Worm (Caenorhabditis elegans): ENCODE results near the gene fem-3.

fem-3 gene

DNA sequence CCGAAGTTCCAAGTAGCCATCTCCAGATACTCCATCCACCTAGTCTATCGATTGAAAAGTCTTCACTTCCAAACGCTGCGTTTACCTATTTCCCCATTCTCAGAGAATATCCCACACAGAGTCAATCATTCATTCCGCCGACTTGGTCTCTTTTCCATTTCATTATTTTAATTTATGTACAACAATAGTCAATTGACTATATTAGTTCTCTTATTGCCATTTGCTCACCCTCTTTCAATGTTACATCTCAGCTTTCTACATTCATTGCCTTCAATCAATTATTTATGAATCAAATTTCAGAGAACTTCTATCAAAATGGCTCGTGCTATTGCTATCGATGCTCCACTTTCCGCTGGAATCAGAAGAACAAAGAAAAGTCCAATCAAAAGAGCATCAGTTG lies 3.9 kb downstream of the fem-3 start, which contains the start of gene aly-1:
Gene aly-1 (plus strand): TSS at position 301 of the 400 bp plus-strand sequence.
- TF ChIP-seq T22C8.4 (GFP tag; IDR thresholded peaks at IDR 0.05) (no peak), ztf-23 (GFP tag; IDR thresholded peaks at IDR 0.05) (no peak), med-1 (GFP tag; optimal IDR thresholded peaks at IDR 0.05; ENCODE audit: insufficient read depth) (no peak)

DNA sequence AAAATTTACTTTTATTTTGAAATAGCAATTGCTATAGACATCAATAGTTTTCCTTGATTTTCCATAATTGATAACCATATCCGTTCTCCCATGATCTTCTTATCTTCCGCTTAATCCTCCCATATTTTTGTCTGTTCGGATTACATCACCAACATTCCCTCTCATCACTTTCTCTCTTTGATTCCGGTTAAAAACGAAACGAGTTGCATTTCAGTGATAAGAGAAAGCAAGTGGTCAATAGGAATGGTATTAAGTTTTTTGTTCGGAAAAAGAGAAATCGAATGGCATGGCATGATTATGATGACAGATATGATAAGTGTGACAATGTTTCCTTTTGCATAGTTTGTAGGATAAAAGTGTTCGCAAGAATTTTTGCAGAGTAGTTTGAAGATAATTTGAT lies 7.3 kb downstream of the fem-3 start:
- no peak for TF ChIP-seq klf-2 (GFP tag; conservative IDR thresholded peaks at IDR 0.05)
- no peak for TF ChIP-seq tab-1 (GFP tag; IDR thresholded peaks at IDR 0.05)
- TF ChIP-seq ztf-29 (GFP tag; IDR thresholded peaks at IDR 0.05): no peak
- TF ChIP-seq med-1 (GFP tag; optimal IDR thresholded peaks at IDR 0.05; ENCODE audit: insufficient read depth): no peak
- TF ChIP-seq ztf-23 (GFP tag; IDR thresholded peaks at IDR 0.05): no peak
- TF ChIP-seq T22C8.4 (GFP tag; IDR thresholded peaks at IDR 0.05): no peak
- TF ChIP-seq cog-1 (tag; optimal IDR thresholded peaks at IDR 0.05): no peak
- no peak for TF ChIP-seq flt-1 (GFP tag; IDR thresholded peaks at IDR 0.05)
- TF ChIP-seq ref-1 (GFP tag; conservative IDR thresholded peaks at IDR 0.05): no peak

DNA sequence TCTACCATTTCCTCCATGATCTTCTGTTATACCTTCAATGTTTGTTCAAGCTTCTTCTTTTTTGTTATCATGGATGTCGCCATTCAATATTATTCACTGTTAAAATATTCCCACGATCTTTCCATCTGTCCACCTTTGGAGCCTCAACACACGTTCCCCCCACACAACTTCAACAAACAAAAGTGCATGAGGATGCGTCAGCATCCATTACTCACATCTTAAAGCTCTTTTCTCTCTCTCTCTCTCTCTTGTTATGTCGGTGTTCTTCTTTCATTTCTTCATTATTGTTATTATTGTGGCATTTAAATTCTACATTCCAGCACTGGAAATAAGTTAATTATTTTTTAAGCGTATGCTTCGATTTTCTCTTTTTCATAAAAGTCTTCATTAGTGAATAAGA lies 9.3 kb downstream of the fem-3 start:
- TF ChIP-seq ztf-29 (GFP tag; IDR thresholded peaks at IDR 0.05): no peak

DNA sequence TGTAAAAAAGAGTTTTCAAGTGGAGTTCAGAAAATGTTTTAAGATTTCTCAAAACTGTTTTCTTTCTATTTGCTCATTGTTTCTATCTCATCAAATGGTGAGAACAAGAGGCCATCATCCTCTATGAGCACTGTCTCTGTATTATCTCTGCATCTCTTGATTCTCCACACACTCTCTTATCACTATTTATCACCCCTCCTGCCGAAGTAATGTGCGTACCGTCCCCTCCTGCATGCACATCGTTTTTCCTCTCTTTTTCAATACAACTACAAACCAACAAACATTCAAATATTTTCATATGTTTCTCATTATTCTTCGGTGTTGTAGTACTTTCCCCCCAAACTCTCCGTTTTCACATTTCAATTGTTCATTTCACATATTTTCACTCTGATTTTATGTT lies 11.7 kb downstream of the fem-3 start:
- TF ChIP-seq med-1 (GFP tag; optimal IDR thresholded peaks at IDR 0.05; ENCODE audit: insufficient read depth) (no peak), ztf-29 (GFP tag; IDR thresholded peaks at IDR 0.05) (no peak), tab-1 (GFP tag; IDR thresholded peaks at IDR 0.05) (no peak), klf-2 (GFP tag; conservative IDR thresholded peaks at IDR 0.05) (no peak), ztf-23 (GFP tag; IDR thresholded peaks at IDR 0.05) (no peak), flt-1 (GFP tag; IDR thresholded peaks at IDR 0.05) (no peak), cog-1 (tag; optimal IDR thresholded peaks at IDR 0.05) (no peak), ref-1 (GFP tag; conservative IDR thresholded peaks at IDR 0.05) (no peak), T22C8.4 (GFP tag; IDR thresholded peaks at IDR 0.05) (no peak)

- no peak for TF ChIP-seq med-1 (GFP tag; optimal IDR thresholded peaks at IDR 0.05; ENCODE audit: insufficient read depth)
- no peak for TF ChIP-seq ztf-29 (GFP tag; IDR thresholded peaks at IDR 0.05)
- no peak for TF ChIP-seq T22C8.4 (GFP tag; IDR thresholded peaks at IDR 0.05)
- TF ChIP-seq cog-1 (tag; optimal IDR thresholded peaks at IDR 0.05): no peak
- no peak for TF ChIP-seq flt-1 (GFP tag; IDR thresholded peaks at IDR 0.05)
- no peak for TF ChIP-seq ref-1 (GFP tag; conservative IDR thresholded peaks at IDR 0.05)
- TF ChIP-seq klf-2 (GFP tag; conservative IDR thresholded peaks at IDR 0.05): no peak
- no peak for TF ChIP-seq tab-1 (GFP tag; IDR thresholded peaks at IDR 0.05)
Measured at ce11 chrIV:9117700-9118099, 12.9 kb downstream of the fem-3 start.

DNA sequence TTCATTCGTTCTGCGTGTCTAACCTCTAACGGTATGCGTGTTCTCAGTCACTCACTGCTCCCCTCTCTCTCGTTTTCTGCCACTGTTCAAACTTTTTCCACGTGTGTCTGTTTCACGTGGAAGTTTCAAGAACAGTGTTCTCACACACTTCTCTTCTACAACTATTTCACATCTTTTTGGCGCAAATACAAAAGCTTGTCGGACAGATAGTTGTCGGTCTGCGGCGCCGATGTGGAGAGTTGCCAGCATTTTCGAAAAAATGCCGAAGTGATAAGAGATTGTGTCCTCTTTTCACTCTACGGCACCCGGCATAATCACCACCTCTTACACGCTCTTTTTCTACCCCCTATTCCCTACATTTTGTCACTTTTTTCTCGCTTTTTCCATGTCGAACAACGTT lies 13.6 kb downstream of the fem-3 start:
- no peak for TF ChIP-seq T22C8.4 (GFP tag; IDR thresholded peaks at IDR 0.05)
- TF ChIP-seq flt-1 (GFP tag; IDR thresholded peaks at IDR 0.05): no peak

ce11 chrIV:9118792-9119191 lies 14.0 kb downstream of the fem-3 start, which contains the start of gene nrfl-1:
Gene nrfl-1 (plus strand): TSS chrIV:9119092.
- TF ChIP-seq klf-2 (GFP tag; conservative IDR thresholded peaks at IDR 0.05): no peak
- TF ChIP-seq flt-1 (GFP tag; IDR thresholded peaks at IDR 0.05): no peak
- TF ChIP-seq med-1 (GFP tag; optimal IDR thresholded peaks at IDR 0.05; ENCODE audit: insufficient read depth): no peak
- TF ChIP-seq ztf-29 (GFP tag; IDR thresholded peaks at IDR 0.05): no peak
- no peak for TF ChIP-seq cog-1 (tag; optimal IDR thresholded peaks at IDR 0.05)
- TF ChIP-seq tab-1 (GFP tag; IDR thresholded peaks at IDR 0.05): no peak
- TF ChIP-seq ztf-23 (GFP tag; IDR thresholded peaks at IDR 0.05): no peak

DNA sequence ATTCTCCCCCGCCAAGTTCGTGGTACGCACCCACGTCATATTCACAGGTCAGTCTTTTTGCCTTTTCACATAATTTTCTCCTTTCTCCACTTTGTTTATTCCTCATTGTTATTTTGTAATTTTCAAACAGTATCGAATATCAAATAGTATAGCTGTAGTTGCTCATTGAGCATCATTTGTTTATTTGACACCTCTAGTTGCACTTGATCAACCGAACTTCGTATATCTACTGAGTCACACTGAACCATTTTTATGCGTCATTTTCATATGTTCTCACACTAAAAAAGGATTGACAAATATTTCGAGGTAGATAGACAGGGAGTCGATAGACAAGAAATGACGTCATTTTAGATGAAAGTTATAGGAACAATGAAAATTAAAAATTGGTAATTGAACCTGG lies 15.5 kb downstream of the fem-3 start:
- TF ChIP-seq flt-1 (GFP tag; IDR thresholded peaks at IDR 0.05) (no peak), ztf-23 (GFP tag; IDR thresholded peaks at IDR 0.05) (no peak), klf-2 (GFP tag; conservative IDR thresholded peaks at IDR 0.05) (no peak), T22C8.4 (GFP tag; IDR thresholded peaks at IDR 0.05) (no peak), tab-1 (GFP tag; IDR thresholded peaks at IDR 0.05) (no peak), cog-1 (tag; optimal IDR thresholded peaks at IDR 0.05) (no peak), ref-1 (GFP tag; conservative IDR thresholded peaks at IDR 0.05) (no peak), ztf-29 (GFP tag; IDR thresholded peaks at IDR 0.05) (no peak), med-1 (GFP tag; optimal IDR thresholded peaks at IDR 0.05; ENCODE audit: insufficient read depth) (no peak)

- TF ChIP-seq flt-1 (GFP tag; IDR thresholded peaks at IDR 0.05): no peak
- TF ChIP-seq T22C8.4 (GFP tag; IDR thresholded peaks at IDR 0.05): no peak
- TF ChIP-seq ref-1 (GFP tag; conservative IDR thresholded peaks at IDR 0.05): no peak
- TF ChIP-seq cog-1 (tag; optimal IDR thresholded peaks at IDR 0.05): no peak
- TF ChIP-seq klf-2 (GFP tag; conservative IDR thresholded peaks at IDR 0.05): no peak
Measured at ce11 chrIV:9121545-9121944, 16.8 kb downstream of the fem-3 start.

DNA sequence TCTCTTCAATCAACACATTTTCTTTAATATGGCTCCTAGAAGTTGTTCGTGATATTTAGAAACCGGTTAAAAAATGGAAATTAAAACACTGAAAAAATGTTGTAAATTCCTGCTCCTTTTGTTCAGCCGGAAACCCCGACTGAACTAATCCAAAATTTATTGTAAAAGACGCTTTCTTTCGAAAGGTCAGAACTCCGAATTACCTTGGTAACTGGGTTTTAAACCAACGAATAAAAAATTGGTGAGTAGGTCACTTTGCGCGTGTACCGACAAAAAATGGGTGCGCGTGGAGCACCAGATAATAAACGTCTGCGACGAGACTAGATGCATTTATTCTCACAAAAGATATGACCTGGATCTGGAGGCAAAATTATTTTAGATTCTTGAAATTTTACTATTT lies 25.8 kb downstream of the fem-3 start:
- TF ChIP-seq T22C8.4 (GFP tag; IDR thresholded peaks at IDR 0.05) (no peak), flt-1 (GFP tag; IDR thresholded peaks at IDR 0.05) (no peak), cog-1 (tag; optimal IDR thresholded peaks at IDR 0.05) (no peak), tab-1 (GFP tag; IDR thresholded peaks at IDR 0.05) (no peak), ref-1 (GFP tag; conservative IDR thresholded peaks at IDR 0.05) (no peak), ztf-23 (GFP tag; IDR thresholded peaks at IDR 0.05) (no peak), med-1 (GFP tag; optimal IDR thresholded peaks at IDR 0.05; ENCODE audit: insufficient read depth) (no peak), klf-2 (GFP tag; conservative IDR thresholded peaks at IDR 0.05) (no peak), ztf-29 (GFP tag; IDR thresholded peaks at IDR 0.05) (no peak)

- no peak for TF ChIP-seq flt-1 (GFP tag; IDR thresholded peaks at IDR 0.05)
Measured at ce11 chrIV:9135377-9135776, 30.6 kb downstream of the fem-3 start, which contains the start of gene delm-1. Gene delm-1 (minus strand): TSS chrIV:9135477.
